Fruit fly (Drosophila melanogaster) whole organism, embryonic: Measurements from ENCODE around the gene CG12768.

Experiments
- CG11456 ChIP-seq: fragments of 200-800 bp; sonication (Bioruptor generic); IDR thresholded peaks from 3 replicates; pipeline ENCODE4 v1.3.6; 2022; ENCODE audit warnings: missing biosample characterization, missing genetic modification characterization
- CG14860 ChIP-seq: fragments of 200-800 bp; sonication (Bioruptor generic); IDR thresholded peaks from 3 replicates; pipeline ENCODE4 v1.3.6; 2022; ENCODE audit warnings: missing biosample characterization, missing genetic modification characterization; ENCODE audit not compliant: partially characterized antibody
- CG17612 ChIP-seq: fragments of 200-800 bp; sonication (Bioruptor generic); IDR thresholded peaks from 2 replicates; pipeline ENCODE4 v1.3.6; 2022; ENCODE audit warnings: missing biosample characterization, missing genetic modification characterization
- CG30403 ChIP-seq: fragments of 200-800 bp; sonication (Bioruptor generic); optimal IDR thresholded peaks from 3 replicates; lab custom pipeline; 2016; ENCODE audit warnings: missing biosample characterization, missing genetic modification characterization
- gcm2 ChIP-seq: fragments of 200-800 bp; sonication (Bioruptor generic); optimal IDR thresholded peaks from 2 replicates; lab custom pipeline; 2016; ENCODE audit warnings: missing biosample characterization, missing genetic modification characterization
- row ChIP-seq: fragments of 200-800 bp; sonication (Bioruptor generic); IDR thresholded peaks from 3 replicates; pipeline ENCODE4 v1.3.6; 2022; ENCODE audit warnings: missing biosample characterization, missing genetic modification characterization

- no peak for TF ChIP-seq CG14860 (GFP tag; lab: Robert Waterston, UW)
- TF ChIP-seq row (GFP tag; lab: Robert Waterston, UW) = no peak
- TF ChIP-seq CG17612 (GFP tag; lab: Robert Waterston, UW) = no peak
- no peak for TF ChIP-seq gcm2 (GFP tag; lab: Kevin White, UChicago)
- TF ChIP-seq CG11456 (GFP tag; lab: Robert Waterston, UW) = no peak
- TF ChIP-seq CG30403 (GFP tag; lab: Kevin White, UChicago) = no peak
These were observed 23.4 kb upstream of the CG12768 start for dm6 chr3L:22886939-22887338.
